Worm (Caenorhabditis elegans) whole organism, L1 larva: ENCODE results near the gene dyf-2.

Experiments
- fkh-4 ChIP-seq: sonication (generic microtip); optimal IDR thresholded peaks from 2 replicates; lab custom pipeline; 2016; ENCODE audit warnings: missing compliant biosample characterization, missing genetic modification characterization, borderline replicate concordance
- pag-3 ChIP-seq: sonication (generic microtip); optimal IDR thresholded peaks from 2 replicates; lab custom pipeline; 2017; ENCODE audit warnings: missing genetic modification characterization, mild to moderate bottlenecking, missing compliant biosample characterization, antibody characterized with exemption, borderline replicate concordance; ENCODE audit not compliant: insufficient read depth

ce11 chrIII:13687211-13687610, 966 bp upstream of the dyf-2 start, which contains the start of gene cul-2:
- TF ChIP-seq fkh-4 (tag; lab: Kevin White, UChicago) (no peak), pag-3 (no peak)
